Fruit fly (Drosophila melanogaster) whole organism, embryonic: ENCODE measurements around the gene CaMKI.

Source experiments
- ATbp ChIP-seq: fragments of 200-800 bp; sonication (Bioruptor generic); optimal IDR thresholded peaks from 2 replicates; lab custom pipeline; 2017; ENCODE audit warnings: missing biosample characterization, mild to moderate bottlenecking, missing genetic modification characterization, missing genetic modification reagents
- Abd-B ChIP-seq: fragments of 200-800 bp; sonication (Bioruptor generic); optimal IDR thresholded peaks from 2 replicates; lab custom pipeline; 2018; ENCODE audit warnings: missing biosample characterization, mild to moderate bottlenecking, missing genetic modification characterization, moderate library complexity
- Ada2b ChIP-seq: fragments of 200-800 bp; sonication (Bioruptor generic); IDR thresholded peaks from 2 replicates; pipeline ENCODE4 v1.3.6; 2022; ENCODE audit warnings: missing biosample characterization, missing genetic modification characterization
- Adf1 ChIP-seq: fragments of 200-800 bp; sonication (Bioruptor generic); IDR thresholded peaks from 2 replicates; pipeline ENCODE4 v1.3.6; 2022; ENCODE audit warnings: missing biosample characterization, missing genetic modification characterization
- Aef1 ChIP-seq: fragments of 200-800 bp; sonication (Bioruptor generic); IDR thresholded peaks from 3 replicates; pipeline ENCODE4 v1.3.6; 2022; ENCODE audit warnings: missing biosample characterization, missing genetic modification characterization
- B-H2 ChIP-seq: fragments of 200-800 bp; sonication (Bioruptor generic); optimal IDR thresholded peaks from 2 replicates; lab custom pipeline; 2018; ENCODE audit warnings: missing biosample characterization, mild to moderate bottlenecking, missing genetic modification characterization
- Bgb ChIP-seq: fragments of 200-800 bp; sonication (Bioruptor generic); IDR thresholded peaks from 2 replicates; pipeline ENCODE4 v1.3.6; 2022; ENCODE audit warnings: missing biosample characterization, missing genetic modification characterization; ENCODE audit not compliant: partially characterized antibody
- Blimp-1 ChIP-seq: fragments of 200-800 bp; sonication (Bioruptor generic); optimal IDR thresholded peaks from 3 replicates; lab custom pipeline; 2018; ENCODE audit warnings: missing biosample characterization, missing genetic modification characterization, mild to moderate bottlenecking, moderate library complexity, missing genetic modification reagents
- CG10366 ChIP-seq: fragments of 200-800 bp; sonication (Bioruptor generic); IDR thresholded peaks from 2 replicates; pipeline ENCODE4 v1.3.6; 2022; ENCODE audit warnings: missing biosample characterization, missing genetic modification characterization
- CG10543 ChIP-seq: fragments of 200-800 bp; sonication (Bioruptor generic); optimal IDR thresholded peaks from 3 replicates; lab custom pipeline; 2017; ENCODE audit warnings: missing biosample characterization, mild to moderate bottlenecking, missing genetic modification characterization, moderate library complexity
- CG13424 ChIP-seq: fragments of 200-800 bp; sonication (Bioruptor generic); optimal IDR thresholded peaks from 2 replicates; lab custom pipeline; 2019; ENCODE audit warnings: missing biosample characterization, mild to moderate bottlenecking, missing genetic modification characterization, moderate library complexity
- CG14710 ChIP-seq: fragments of 200-800 bp; sonication (Bioruptor generic); optimal IDR thresholded peaks from 3 replicates; lab custom pipeline; 2019; ENCODE audit warnings: missing biosample characterization, mild to moderate bottlenecking, missing genetic modification characterization, moderate library complexity
- CG15269 ChIP-seq: fragments of 200-800 bp; sonication (Bioruptor generic); optimal IDR thresholded peaks from 2 replicates; lab custom pipeline; 2018; ENCODE audit warnings: missing biosample characterization, mild to moderate bottlenecking, missing genetic modification characterization, moderate library complexity
- CG1647 ChIP-seq: fragments of 200-800 bp; sonication (Bioruptor generic); optimal IDR thresholded peaks from 3 replicates; lab custom pipeline; 2016; ENCODE audit warnings: missing biosample characterization, missing genetic modification characterization
- CG17328 ChIP-seq: fragments of 200-800 bp; sonication (Bioruptor generic); IDR thresholded peaks from 2 replicates; pipeline ENCODE4 v1.3.6; 2022; ENCODE audit warnings: missing biosample characterization, missing genetic modification characterization
- CG17359 ChIP-seq: fragments of 200-800 bp; sonication (Bioruptor generic); optimal IDR thresholded peaks from 3 replicates; lab custom pipeline; 2018; ENCODE audit warnings: missing biosample characterization, mild to moderate bottlenecking, missing genetic modification characterization, moderate library complexity
- CG17385 ChIP-seq: fragments of 200-800 bp; sonication (Bioruptor generic); optimal IDR thresholded peaks from 3 replicates; lab custom pipeline; 2018; ENCODE audit warnings: missing biosample characterization, mild to moderate bottlenecking, missing genetic modification characterization
- CG18599 ChIP-seq: fragments of 200-800 bp; sonication (Bioruptor generic); optimal IDR thresholded peaks from 3 replicates; lab custom pipeline; 2017; ENCODE audit warnings: missing biosample characterization, missing genetic modification characterization, mild to moderate bottlenecking, moderate library complexity, missing genetic modification reagents
- CG2875 ChIP-seq: fragments of 200-800 bp; sonication (Bioruptor generic); optimal IDR thresholded peaks from 2 replicates; lab custom pipeline; 2017; ENCODE audit warnings: missing biosample characterization, mild to moderate bottlenecking, missing genetic modification characterization, missing genetic modification reagents
- CG2889 ChIP-seq: fragments of 200-800 bp; sonication (Bioruptor generic); IDR thresholded peaks from 3 replicates; pipeline ENCODE4 v1.3.6; 2022; ENCODE audit warnings: missing biosample characterization, missing genetic modification characterization
- CG30431 ChIP-seq: fragments of 200-800 bp; sonication (Bioruptor generic); optimal IDR thresholded peaks from 2 replicates; lab custom pipeline; 2017; ENCODE audit warnings: missing biosample characterization, missing genetic modification characterization
- CG3163 ChIP-seq: fragments of 200-800 bp; sonication (Bioruptor generic); optimal IDR thresholded peaks from 3 replicates; lab custom pipeline; 2016; ENCODE audit warnings: missing biosample characterization, missing genetic modification characterization
- CG4730 ChIP-seq: fragments of 200-800 bp; sonication (Bioruptor generic); IDR thresholded peaks from 2 replicates; pipeline ENCODE4 v1.3.6; 2022; ENCODE audit warnings: missing biosample characterization, missing genetic modification characterization
- CG4854 ChIP-seq: fragments of 200-800 bp; sonication (Bioruptor generic); optimal IDR thresholded peaks from 2 replicates; lab custom pipeline; 2016; ENCODE audit warnings: missing biosample characterization, missing genetic modification characterization, inconsistent platforms
- D19B ChIP-seq: fragments of 200-800 bp; sonication (Bioruptor generic); optimal IDR thresholded peaks from 2 replicates; lab custom pipeline; 2017; ENCODE audit warnings: missing biosample characterization, mild to moderate bottlenecking, missing genetic modification characterization
- Dfd ChIP-seq, 2 experiments: fragments of >200 bp; optimal IDR thresholded peaks; 2 replicates each; lab custom pipeline; 2017; ENCODE audit warnings: missing biosample characterization in 2 of 2, missing genetic modification characterization in 2 of 2
- Meics ChIP-seq: fragments of 200-800 bp; sonication (Bioruptor generic); optimal IDR thresholded peaks from 2 replicates; lab custom pipeline; 2017; ENCODE audit warnings: missing biosample characterization, mild to moderate bottlenecking, missing genetic modification characterization
- NK7.1 ChIP-seq: fragments of 200-800 bp; sonication (Bioruptor generic); optimal IDR thresholded peaks from 3 replicates; lab custom pipeline; 2016; ENCODE audit warnings: missing biosample characterization, missing genetic modification characterization
- Nf-YC ChIP-seq: fragments of 200-800 bp; optimal IDR thresholded peaks from 3 replicates; lab custom pipeline; 2019; ENCODE audit warnings: missing biosample characterization, mild to moderate bottlenecking, missing genetic modification characterization, moderate library complexity
- YL-1 ChIP-seq: fragments of 200-800 bp; sonication (Bioruptor generic); optimal IDR thresholded peaks from 3 replicates; lab custom pipeline; 2017; ENCODE audit warnings: missing biosample characterization, mild to moderate bottlenecking, missing genetic modification characterization
- bigmax ChIP-seq: fragments of 200-800 bp; sonication (Bioruptor generic); optimal IDR thresholded peaks from 2 replicates; lab custom pipeline; 2018; ENCODE audit warnings: missing biosample characterization, mild to moderate bottlenecking, missing genetic modification characterization
- br ChIP-seq: fragments of >200 bp; optimal IDR thresholded peaks from 2 replicates; lab custom pipeline; 2017
- cad ChIP-seq: fragments of >200 bp; optimal IDR thresholded peaks from 2 replicates; lab custom pipeline; 2017; ENCODE audit warnings: missing biosample characterization, missing genetic modification characterization
- chn ChIP-seq: fragments of 200-800 bp; sonication (Bioruptor generic); optimal IDR thresholded peaks from 2 replicates; lab custom pipeline; 2016; ENCODE audit warnings: missing biosample characterization, missing genetic modification characterization
- croc ChIP-seq: fragments of 200-800 bp; sonication (Bioruptor generic); conservative IDR thresholded peaks from 3 replicates; pipeline ENCODE4 v1.3.6; 2022; ENCODE audit warnings: missing biosample characterization, missing genetic modification characterization
- dan ChIP-seq: fragments of 200-800 bp; sonication (Bioruptor generic); IDR thresholded peaks from 2 replicates; pipeline ENCODE4 v1.3.6; 2022; ENCODE audit warnings: missing biosample characterization, missing genetic modification characterization
- en ChIP-seq: fragments of 200-800 bp; sonication (Bioruptor generic); optimal IDR thresholded peaks from 2 replicates; lab custom pipeline; 2016; ENCODE audit warnings: missing biosample characterization, missing genetic modification characterization
- esg ChIP-seq: fragments of 200-800 bp; sonication (Bioruptor generic); conservative IDR thresholded peaks from 2 replicates; pipeline ENCODE4 v1.3.6; 2022; ENCODE audit warnings: missing biosample characterization, missing genetic modification characterization
- eve ChIP-seq, 2 experiments: fragments of >200 bp; optimal IDR thresholded peaks; 2 replicates each; lab custom pipeline; 2017; ENCODE audit warnings: missing biosample characterization in 2 of 2, missing genetic modification characterization in 2 of 2
- fd64A ChIP-seq: fragments of 200-800 bp; sonication (Bioruptor generic); optimal IDR thresholded peaks from 3 replicates; lab custom pipeline; 2018; ENCODE audit warnings: missing biosample characterization, mild to moderate bottlenecking, missing genetic modification characterization
- gce ChIP-seq: fragments of 200-800 bp; sonication (Bioruptor generic); IDR thresholded peaks from 3 replicates; pipeline ENCODE4 v1.3.6; 2022; ENCODE audit warnings: missing biosample characterization, missing genetic modification characterization
- gem ChIP-seq: fragments of 200-800 bp; sonication (Bioruptor generic); optimal IDR thresholded peaks from 2 replicates; lab custom pipeline; 2019; ENCODE audit warnings: missing biosample characterization, mild to moderate bottlenecking, missing genetic modification characterization, moderate library complexity
- insv ChIP-seq, 2 experiments: fragments of 200-800 bp; sonication (Bioruptor generic); optimal IDR thresholded peaks; 3 replicates each; lab custom pipeline; 2016 to 2018; ENCODE audit warnings: missing biosample characterization in 2 of 2, missing genetic modification characterization in 2 of 2
- kay ChIP-seq: fragments of 200-800 bp; sonication (Bioruptor generic); optimal IDR thresholded peaks from 2 replicates; lab custom pipeline; 2016; ENCODE audit warnings: missing biosample characterization, missing genetic modification characterization
- pb ChIP-seq: fragments of 200-800 bp; sonication (Bioruptor generic); optimal IDR thresholded peaks from 3 replicates; lab custom pipeline; 2016; ENCODE audit warnings: missing biosample characterization, missing genetic modification characterization
- pzg ChIP-seq: fragments of 200-800 bp; sonication (Bioruptor generic); optimal IDR thresholded peaks from 3 replicates; lab custom pipeline; 2018; ENCODE audit warnings: missing biosample characterization, mild to moderate bottlenecking, missing genetic modification characterization, moderate library complexity
- ranshi ChIP-seq: fragments of 200-800 bp; sonication (Bioruptor generic); IDR thresholded peaks from 2 replicates; pipeline ENCODE4 v1.3.6; 2022; ENCODE audit warnings: missing biosample characterization, missing genetic modification characterization
- run ChIP-seq: fragments of 200-800 bp; sonication (Bioruptor generic); optimal IDR thresholded peaks from 3 replicates; lab custom pipeline; 2018; ENCODE audit warnings: missing biosample characterization, mild to moderate bottlenecking, missing genetic modification characterization
- scrt ChIP-seq: fragments of 200-800 bp; sonication (Bioruptor generic); optimal IDR thresholded peaks from 2 replicates; lab custom pipeline; 2018; ENCODE audit warnings: missing biosample characterization, mild to moderate bottlenecking, missing genetic modification characterization, moderate library complexity
- sens ChIP-seq: fragments of 200-800 bp; sonication (Bioruptor generic); peaks from one replicate; lab custom pipeline; 2016; ENCODE audit warnings: missing biosample characterization, missing genetic modification characterization
- ssp ChIP-seq: fragments of 200-800 bp; sonication (Bioruptor generic); IDR thresholded peaks from 2 replicates; pipeline ENCODE4 v1.3.6; 2022; ENCODE audit warnings: missing biosample characterization, missing genetic modification characterization
- vfl ChIP-seq: fragments of 200-800 bp; sonication (Bioruptor generic); optimal IDR thresholded peaks from 2 replicates; lab custom pipeline; 2016; ENCODE audit warnings: missing biosample characterization, missing genetic modification characterization
- zfh1 ChIP-seq: fragments of 200-800 bp; sonication (Bioruptor generic); IDR thresholded peaks from 3 replicates; pipeline ENCODE4 v1.3.6; 2022; ENCODE audit warnings: missing biosample characterization, missing genetic modification characterization

The CaMKI gene

dm6 chr4:482659-483134 is 37.4 kb downstream of the CaMKI start (continued):
- TF ChIP-seq br (lab: Kevin White, UChicago), result no peak
- peak; percentile 32 for TF ChIP-seq CG17385 (GFP tag; lab: Kevin White, UChicago)
- no peak for TF ChIP-seq gce (GFP tag; lab: Robert Waterston, UW)
- no peak for TF ChIP-seq fd64A
- TF ChIP-seq Blimp-1 (GFP tag; lab: Kevin White, UChicago), result no peak
- no peak for TF ChIP-seq CG30431 (GFP tag; lab: Kevin White, UChicago)
- TF ChIP-seq pb, result no peak
- TF ChIP-seq CG4854 (GFP tag; lab: Kevin White, UChicago), result no peak
- no peak for TF ChIP-seq CG2889 (GFP tag; lab: Robert Waterston, UW)
- TF ChIP-seq Dfd (GFP tag; optimal IDR thresholded peaks at IDR 0.05; lab: Kevin White, UChicago), result no peak
- no peak for TF ChIP-seq kay (GFP tag; lab: Kevin White, UChicago)
- no peak for TF ChIP-seq CG1647 (GFP tag; lab: Kevin White, UChicago)
- no peak for TF ChIP-seq D19B (GFP tag; lab: Kevin White, UChicago)
- TF ChIP-seq CG3163, result peak; percentile 3
- TF ChIP-seq bigmax (GFP tag; lab: Kevin White, UChicago), result no peak
- no peak for TF ChIP-seq Bgb (GFP tag; lab: Robert Waterston, UW)
- no peak for TF ChIP-seq eve (GFP tag; optimal IDR thresholded peaks at IDR 0.05; lab: Kevin White, UChicago)
- TF ChIP-seq en (GFP tag; lab: Kevin White, UChicago), result no peak
- no peak for TF ChIP-seq Abd-B (GFP tag; lab: Kevin White, UChicago)
- TF ChIP-seq Meics (GFP tag; lab: Kevin White, UChicago), result peak; percentile 32
- no peak for TF ChIP-seq cad (GFP tag; lab: Kevin White, UChicago)
- TF ChIP-seq CG18599 (GFP tag; lab: Kevin White, UChicago), result no peak
- TF ChIP-seq CG17328 (GFP tag; lab: Robert Waterston, UW), result no peak
- no peak for TF ChIP-seq ranshi (GFP tag; lab: Robert Waterston, UW)
- no peak for TF ChIP-seq Nf-YC (tag; lab: Kevin White, UChicago)
- TF ChIP-seq Adf1 (GFP tag; lab: Robert Waterston, UW), result no peak
- TF ChIP-seq ssp (GFP tag; lab: Robert Waterston, UW), result peak; percentile 85
- TF ChIP-seq CG10543 (GFP tag; lab: Kevin White, UChicago), result no peak
- no peak for TF ChIP-seq insv (GFP tag; optimal IDR thresholded peaks at IDR 0.05; lab: Kevin White, UChicago)
- TF ChIP-seq NK7.1 (GFP tag; lab: Kevin White, UChicago), result no peak
- no peak for TF ChIP-seq chn (GFP tag; lab: Kevin White, UChicago)
- TF ChIP-seq croc (GFP tag; lab: Robert Waterston, UW), result no peak
- no peak for TF ChIP-seq CG15269
- TF ChIP-seq CG17359 (tag; lab: Kevin White, UChicago), result peak; percentile 16
- peak; percentile 23 for TF ChIP-seq B-H2 (GFP tag; lab: Kevin White, UChicago)
- no peak for TF ChIP-seq ATbp (GFP tag; lab: Kevin White, UChicago)
- TF ChIP-seq YL-1, result peak; percentile 21
- no peak for TF ChIP-seq scrt (GFP tag; lab: Kevin White, UChicago)
- no peak for TF ChIP-seq CG4730 (GFP tag; lab: Robert Waterston, UW)
- TF ChIP-seq CG13424 (tag; lab: Kevin White, UChicago), result peak; percentile 6
- no peak for TF ChIP-seq dan
- TF ChIP-seq sens, result peak; percentile 86
- TF ChIP-seq esg (GFP tag; lab: Robert Waterston, UW), result no peak
- no peak for TF ChIP-seq Aef1 (GFP tag; lab: Robert Waterston, UW)
- TF ChIP-seq CG14710 (tag; lab: Kevin White, UChicago), result peak; percentile 35
- no peak for TF ChIP-seq CG2875 (GFP tag; lab: Kevin White, UChicago)
- no peak for TF ChIP-seq Ada2b (GFP tag; lab: Robert Waterston, UW)
- TF ChIP-seq run, result no peak
- peak; percentile 37 for TF ChIP-seq pzg (GFP tag; lab: Kevin White, UChicago)
- no peak for TF ChIP-seq CG10366
- no peak for TF ChIP-seq vfl (GFP tag; lab: Kevin White, UChicago)
- no peak for TF ChIP-seq zfh1
- peak; percentile 5 for TF ChIP-seq gem (tag; lab: Kevin White, UChicago)
